Worm (Caenorhabditis elegans): ENCODE results near the gene C25F6.8.

DNA sequence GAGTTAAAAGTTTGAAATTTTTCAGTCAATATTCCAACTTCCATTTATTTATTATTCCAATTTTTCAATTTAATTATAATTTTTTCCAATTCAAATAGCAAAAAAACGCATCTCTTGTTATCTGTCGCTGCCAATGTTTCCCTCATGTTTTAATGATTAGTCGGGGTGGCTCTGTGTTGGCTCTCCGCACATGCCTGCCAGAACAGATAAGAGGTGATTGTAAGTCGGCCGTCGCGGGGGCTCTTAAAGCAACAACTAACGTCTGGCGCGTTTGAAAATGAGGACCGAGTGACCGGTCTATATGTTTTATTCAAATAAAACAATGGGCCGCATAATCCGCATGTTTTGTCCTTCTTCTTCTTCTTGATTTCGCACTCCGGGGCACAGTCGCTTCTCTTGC lies 28.3 kb downstream of the C25F6.8 start:
- TF ChIP-seq pag-3 (tag; optimal IDR thresholded peaks at IDR 0.05; ENCODE audit: borderline replicate concordance) (no peak), pqm-1 (tag; optimal IDR thresholded peaks at IDR 0.05) (no peak), pha-2 (tag; optimal IDR thresholded peaks at IDR 0.05) (no peak), ets-4 (tag; optimal IDR thresholded peaks at IDR 0.05) (no peak), F13H6.1 (tag; optimal IDR thresholded peaks at IDR 0.05) (no peak), dmd-4 (tag; optimal IDR thresholded peaks at IDR 0.05; ENCODE audit: borderline replicate concordance) (no peak), nfya-1 (tag; optimal IDR thresholded peaks at IDR 0.05) (no peak), ahr-1 (tag; optimal IDR thresholded peaks at IDR 0.05) (no peak), lin-11 (tag; optimal IDR thresholded peaks at IDR 0.05) (no peak)
